Fruit fly (Drosophila melanogaster) whole organism, embryonic: ENCODE data around the gene Aasdh.

ENCODE experiments used
- Atf-2 ChIP-seq: fragments of 200-800 bp; sonication (Bioruptor generic); optimal IDR thresholded peaks from 2 replicates; lab custom pipeline; 2016; ENCODE audit warnings: missing biosample characterization, missing genetic modification characterization
- Bteb2 ChIP-seq: fragments of 200-800 bp; sonication (Bioruptor generic); optimal IDR thresholded peaks from 2 replicates; lab custom pipeline; 2016; ENCODE audit warnings: missing biosample characterization, missing genetic modification characterization
- CG10209 ChIP-seq: fragments of 200-800 bp; sonication (Bioruptor generic); optimal IDR thresholded peaks from 3 replicates; lab custom pipeline; 2017; ENCODE audit warnings: missing biosample characterization, mild to moderate bottlenecking, missing genetic modification characterization, missing genetic modification reagents
- CG10654 ChIP-seq: fragments of 200-800 bp; sonication (Bioruptor generic); optimal IDR thresholded peaks from 2 replicates; lab custom pipeline; 2016; ENCODE audit warnings: missing biosample characterization, missing genetic modification characterization
- CG11085 ChIP-seq: fragments of 200-800 bp; sonication (Bioruptor generic); IDR thresholded peaks from 2 replicates; pipeline ENCODE4 v1.3.6; 2022; ENCODE audit warnings: missing biosample characterization, missing genetic modification characterization
- CG11504 ChIP-seq: fragments of 200-800 bp; sonication (Bioruptor generic); optimal IDR thresholded peaks from 3 replicates; lab custom pipeline; 2019; ENCODE audit warnings: missing biosample characterization, mild to moderate bottlenecking, missing genetic modification characterization, moderate library complexity
- CG11560 ChIP-seq: fragments of 200-800 bp; sonication (Bioruptor generic); IDR thresholded peaks from 3 replicates; pipeline ENCODE4 v1.3.6; 2022; ENCODE audit warnings: missing biosample characterization, missing genetic modification characterization
- CG12219 ChIP-seq: fragments of 200-800 bp; sonication (Bioruptor generic); optimal IDR thresholded peaks from 3 replicates; lab custom pipeline; 2018; ENCODE audit warnings: missing biosample characterization, mild to moderate bottlenecking, missing genetic modification characterization
- CG13287 ChIP-seq: fragments of 200-800 bp; sonication (Bioruptor generic); IDR thresholded peaks from 2 replicates; pipeline ENCODE4 v1.3.6; 2022; ENCODE audit warnings: missing biosample characterization, missing genetic modification characterization; ENCODE audit not compliant: partially characterized antibody
- CG13624 ChIP-seq: fragments of 200-800 bp; sonication (Bioruptor generic); optimal IDR thresholded peaks from 2 replicates; lab custom pipeline; 2016; ENCODE audit warnings: missing biosample characterization, missing genetic modification characterization
- CG17359 ChIP-seq: fragments of 200-800 bp; sonication (Bioruptor generic); optimal IDR thresholded peaks from 3 replicates; lab custom pipeline; 2018; ENCODE audit warnings: missing biosample characterization, mild to moderate bottlenecking, missing genetic modification characterization, moderate library complexity
- CG2202 ChIP-seq: fragments of 200-800 bp; sonication (Bioruptor generic); optimal IDR thresholded peaks from 2 replicates; lab custom pipeline; 2018; ENCODE audit warnings: missing biosample characterization, mild to moderate bottlenecking, missing genetic modification characterization
- CG2889 ChIP-seq: fragments of 200-800 bp; sonication (Bioruptor generic); IDR thresholded peaks from 3 replicates; pipeline ENCODE4 v1.3.6; 2022; ENCODE audit warnings: missing biosample characterization, missing genetic modification characterization
- CG3407 ChIP-seq: fragments of 200-800 bp; sonication (Bioruptor generic); optimal IDR thresholded peaks from 2 replicates; lab custom pipeline; 2018; ENCODE audit warnings: missing biosample characterization, mild to moderate bottlenecking, missing genetic modification characterization
- CG3995 ChIP-seq: fragments of 200-800 bp; sonication (Bioruptor generic); optimal IDR thresholded peaks from 3 replicates; lab custom pipeline; 2016; ENCODE audit warnings: missing biosample characterization, missing genetic modification characterization
- CG6765 ChIP-seq: fragments of 200-800 bp; sonication (Bioruptor generic); optimal IDR thresholded peaks from 3 replicates; lab custom pipeline; 2017; ENCODE audit warnings: missing biosample characterization, mild to moderate bottlenecking, missing genetic modification characterization
- CG7745 ChIP-seq: fragments of 200-800 bp; sonication (Bioruptor generic); optimal IDR thresholded peaks from 2 replicates; lab custom pipeline; 2018; ENCODE audit warnings: missing biosample characterization, mild to moderate bottlenecking, missing genetic modification characterization, moderate library complexity
- CG8478 ChIP-seq: fragments of >200 bp; optimal IDR thresholded peaks from 2 replicates; lab custom pipeline; 2018
- CG8944 ChIP-seq: fragments of 200-800 bp; sonication (Bioruptor generic); optimal IDR thresholded peaks from 3 replicates; lab custom pipeline; 2016; ENCODE audit warnings: missing biosample characterization, missing genetic modification characterization
- CG9797 ChIP-seq: fragments of 200-800 bp; sonication (Bioruptor generic); optimal IDR thresholded peaks from 3 replicates; lab custom pipeline; 2018; ENCODE audit warnings: missing biosample characterization, mild to moderate bottlenecking, missing genetic modification characterization
- CG9932 ChIP-seq: fragments of 200-800 bp; sonication (Bioruptor generic); IDR thresholded peaks from 2 replicates; pipeline ENCODE4 v1.3.6; 2022; ENCODE audit warnings: missing biosample characterization, missing genetic modification characterization
- GATAe ChIP-seq: fragments of 200-800 bp; sonication (Bioruptor generic); conservative IDR thresholded peaks from 2 replicates; pipeline ENCODE4 v1.3.6; 2022; ENCODE audit warnings: missing biosample characterization, missing genetic modification characterization
- PHDP ChIP-seq: fragments of 200-800 bp; sonication (Bioruptor generic); optimal IDR thresholded peaks from 3 replicates; lab custom pipeline; 2018; ENCODE audit warnings: missing biosample characterization, mild to moderate bottlenecking, missing genetic modification characterization, moderate library complexity
- TFAM ChIP-seq: fragments of 200-800 bp; sonication (Bioruptor generic); optimal IDR thresholded peaks from 2 replicates; lab custom pipeline; 2017; ENCODE audit warnings: missing biosample characterization, missing genetic modification characterization, inconsistent platforms
- Xbp1 ChIP-seq: fragments of 200-800 bp; sonication (Bioruptor generic); optimal IDR thresholded peaks from 3 replicates; lab custom pipeline; 2016; ENCODE audit warnings: missing biosample characterization, mild to moderate bottlenecking, missing genetic modification characterization
- ab ChIP-seq: fragments of 200-800 bp; sonication (Bioruptor generic); optimal IDR thresholded peaks from 2 replicates; lab custom pipeline; 2016; ENCODE audit warnings: missing biosample characterization, missing genetic modification characterization
- bigmax ChIP-seq: fragments of 200-800 bp; sonication (Bioruptor generic); optimal IDR thresholded peaks from 2 replicates; lab custom pipeline; 2018; ENCODE audit warnings: missing biosample characterization, mild to moderate bottlenecking, missing genetic modification characterization
- bowl ChIP-seq: fragments of 200-800 bp; sonication (Bioruptor generic); IDR thresholded peaks from 2 replicates; pipeline ENCODE4 v1.3.6; 2022; ENCODE audit warnings: missing biosample characterization, missing genetic modification characterization
- chinmo ChIP-seq: fragments of 200-800 bp; sonication (Bioruptor generic); IDR thresholded peaks from 4 replicates; pipeline ENCODE4 v1.3.6; 2022; ENCODE audit warnings: missing biosample characterization, missing genetic modification characterization; ENCODE audit not compliant: partially characterized antibody
- chm ChIP-seq: fragments of 200-800 bp; sonication (Bioruptor generic); IDR thresholded peaks from 2 replicates; pipeline ENCODE4 v1.3.6; 2022; ENCODE audit warnings: missing biosample characterization, missing genetic modification characterization
- corto ChIP-seq: fragments of 200-800 bp; sonication (Bioruptor generic); optimal IDR thresholded peaks from 2 replicates; lab custom pipeline; 2016; ENCODE audit warnings: missing biosample characterization, mild to moderate bottlenecking, missing genetic modification characterization, moderate library complexity
- dm ChIP-seq: fragments of 200-800 bp; sonication (Bioruptor generic); optimal IDR thresholded peaks from 3 replicates; lab custom pipeline; 2016; ENCODE audit warnings: missing biosample characterization, missing genetic modification characterization
- dpn ChIP-seq, 2 experiments: fragments of 200-800 bp; sonication (Bioruptor generic); optimal IDR thresholded peaks; 3 replicates each; lab custom pipeline; 2016; ENCODE audit warnings: missing biosample characterization in 2 of 2, missing genetic modification characterization in 2 of 2
- dysf ChIP-seq: fragments of 200-800 bp; sonication (Bioruptor generic); IDR thresholded peaks from 3 replicates; pipeline ENCODE4 v1.3.6; 2022; ENCODE audit warnings: missing biosample characterization, missing genetic modification characterization
- fd3F ChIP-seq: fragments of 200-800 bp; sonication (Bioruptor generic); optimal IDR thresholded peaks from 2 replicates; lab custom pipeline; 2018; ENCODE audit warnings: missing biosample characterization, mild to moderate bottlenecking, missing genetic modification characterization, moderate library complexity
- inv ChIP-seq: fragments of 200-800 bp; sonication (Bioruptor generic); IDR thresholded peaks from 2 replicates; pipeline ENCODE4 v1.3.6; 2022; ENCODE audit warnings: missing biosample characterization, missing genetic modification characterization; ENCODE audit not compliant: partially characterized antibody
- jumu ChIP-seq: fragments of 200-800 bp; sonication (Bioruptor generic); optimal IDR thresholded peaks from 3 replicates; lab custom pipeline; 2016; ENCODE audit warnings: missing biosample characterization, missing genetic modification characterization
- mirr ChIP-seq: fragments of 200-800 bp; sonication (Bioruptor generic); optimal IDR thresholded peaks from 3 replicates; lab custom pipeline; 2018; ENCODE audit warnings: missing biosample characterization, mild to moderate bottlenecking, missing genetic modification characterization
- pb ChIP-seq: fragments of 200-800 bp; sonication (Bioruptor generic); optimal IDR thresholded peaks from 3 replicates; lab custom pipeline; 2016; ENCODE audit warnings: missing biosample characterization, missing genetic modification characterization
- prd ChIP-seq, 3 experiments: fragments of >200 bp in 2 of 3; fragments of 200-800 bp in 1 of 3; sonication (Bioruptor generic) in 1 of 3; optimal IDR thresholded peaks in 2 of 3; IDR thresholded peaks in 1 of 3; 2 replicates in 2 of 3; 3 replicates in 1 of 3; pipeline versions ENCODE4 v1.3.6 to Lab custom; 2017 to 2022; ENCODE audit warnings: missing biosample characterization in 1 of 3, missing genetic modification characterization in 1 of 3
- ro ChIP-seq: fragments of 200-800 bp; sonication (Bioruptor generic); IDR thresholded peaks from 2 replicates; pipeline ENCODE4 v1.3.6; 2022; ENCODE audit warnings: missing biosample characterization, missing genetic modification characterization
- salm ChIP-seq: fragments of 200-800 bp; sonication (Bioruptor generic); optimal IDR thresholded peaks from 2 replicates; lab custom pipeline; 2018; ENCODE audit warnings: missing biosample characterization, mild to moderate bottlenecking, missing genetic modification characterization
- shn ChIP-seq: fragments of 200-800 bp; sonication (Bioruptor generic); optimal IDR thresholded peaks from 3 replicates; lab custom pipeline; 2016; ENCODE audit warnings: missing biosample characterization, missing genetic modification characterization
- tll ChIP-seq, 2 experiments: fragments of 200-800 bp in 1 of 2; fragments of >200 bp in 1 of 2; sonication (Bioruptor generic) in 1 of 2; optimal IDR thresholded peaks; 2 replicates each; lab custom pipeline; 2017 to 2019; ENCODE audit warnings: missing biosample characterization in 2 of 2, missing genetic modification characterization in 2 of 2, mild to moderate bottlenecking in 1 of 2, moderate library complexity in 1 of 2
- ttk ChIP-seq: fragments of 200-800 bp; sonication (Bioruptor generic); IDR thresholded peaks from 2 replicates; pipeline ENCODE4 v2.1.2; 2022; ENCODE audit warnings: missing biosample characterization, missing genetic modification characterization
- tup ChIP-seq: fragments of 200-800 bp; sonication (Bioruptor generic); optimal IDR thresholded peaks from 2 replicates; lab custom pipeline; 2016; ENCODE audit warnings: missing biosample characterization, mild to moderate bottlenecking, missing genetic modification characterization, moderate library complexity
- twi ChIP-seq: fragments of 200-800 bp; optimal IDR thresholded peaks from 2 replicates; lab custom pipeline; 2019; ENCODE audit warnings: missing biosample characterization, mild to moderate bottlenecking, missing genetic modification characterization, moderate library complexity
- wdn ChIP-seq: fragments of 200-800 bp; sonication (Bioruptor generic); IDR thresholded peaks from 2 replicates; pipeline ENCODE4 v1.3.6; 2022; ENCODE audit warnings: missing biosample characterization, missing genetic modification characterization
- yki ChIP-seq: fragments of >200 bp; optimal IDR thresholded peaks from 3 replicates; lab custom pipeline; 2018
- zfh2 ChIP-seq: fragments of 200-800 bp; sonication (Bioruptor generic); optimal IDR thresholded peaks from 2 replicates; lab custom pipeline; 2016; ENCODE audit warnings: missing biosample characterization, missing genetic modification characterization

The Aasdh gene

dm6 chr2L:8464107-8464582, 14.8 kb upstream of the Aasdh start, which contains the start of gene prg (continued):
- TF ChIP-seq twi (peak; percentile 34), CG13287 (GFP tag; lab: Robert Waterston, UW) (peak; percentile 98), PHDP (tag; lab: Kevin White, UChicago) (peak; percentile 69), CG10209 (peak; percentile 43), CG10654 (peak; percentile 36), CG17359 (tag; lab: Kevin White, UChicago) (peak; percentile 54), CG2202 (tag; lab: Kevin White, UChicago) (no peak), chinmo (GFP tag; lab: Robert Waterston, UW) (peak; percentile 97), jumu (GFP tag; lab: Kevin White, UChicago) (peak; percentile 71), CG2889 (no peak), GATAe (0 out of 2 replicates have a peak, but pooled peaks have one; percentile 16), Xbp1 (GFP tag; lab: Kevin White, UChicago) (peak; percentile 64), yki (lab: Kevin White, UChicago) (no peak), CG9797 (GFP tag; lab: Kevin White, UChicago) (no peak), CG8944 (GFP tag; lab: Kevin White, UChicago) (peak; percentile 35), CG12219 (no peak), ro (GFP tag; lab: Robert Waterston, UW) (no peak), CG6765 (GFP tag; lab: Kevin White, UChicago) (peak; percentile 16), tll (GFP tag; optimal IDR thresholded peaks at IDR 0.05; lab: Kevin White, UChicago) (no peak), ttk (peak; percentile 25; the same call in 1 of the 2 replicates), Atf-2 (GFP tag; lab: Kevin White, UChicago) (peak; percentile 45), chm (GFP tag; lab: Robert Waterston, UW) (no peak; the same call in 1 of the 2 replicates), bowl (GFP tag; lab: Robert Waterston, UW) (no peak; the same call in 1 of the 2 replicates), mirr (GFP tag; lab: Kevin White, UChicago) (peak; percentile 3), CG3995 (GFP tag; lab: Kevin White, UChicago) (peak; percentile 48), CG9932 (peak; percentile 71), inv (peak; percentile 90), dysf (GFP tag; lab: Robert Waterston, UW) (peak; percentile 64; the same call in 2 of the 3 replicates), pb (peak; percentile 51), bigmax (no peak), salm (tag; lab: Kevin White, UChicago) (no peak), dpn (GFP tag; optimal IDR thresholded peaks at IDR 0.05; lab: Kevin White, UChicago) (peak; percentile 33 to 70), Bteb2 (peak; percentile 72), prd (optimal IDR thresholded peaks at IDR 0.05; lab: Kevin White, UChicago) (no peak), prd (GFP tag; IDR thresholded peaks at IDR 0.05; lab: Robert Waterston, UW) (no peak; the same call in 2 of the 3 replicates), corto (GFP tag; lab: Kevin White, UChicago) (no peak), CG11560 (tag; lab: Robert Waterston, UW) (no peak), ab (GFP tag; lab: Kevin White, UChicago) (no peak), CG11085 (peak; percentile 12; the same call in 1 of the 2 replicates), CG11504 (tag; lab: Kevin White, UChicago) (peak; percentile 79), shn (GFP tag; lab: Kevin White, UChicago) (peak; percentile 31), CG7745 (tag; lab: Kevin White, UChicago) (no peak), CG13624 (peak; percentile 66), tup (peak; percentile 16), CG3407 (GFP tag; lab: Kevin White, UChicago) (peak; percentile 3), TFAM (no peak), wdn (GFP tag; lab: Robert Waterston, UW) (0 out of 2 replicates have a peak, but pooled peaks have one; percentile 32), CG8478 (no peak), dm (GFP tag; lab: Kevin White, UChicago) (peak; percentile 81), fd3F (GFP tag; lab: Kevin White, UChicago) (peak; percentile 53), zfh2 (GFP tag; lab: Kevin White, UChicago) (peak; percentile 54)
